Worm (Caenorhabditis elegans) whole organism, L3 larva: ENCODE results near the gene mrpl-44.

Experiments
- aly-2 ChIP-seq: fragments of 150-350 bp; optimal IDR thresholded peaks from 2 replicates; lab custom pipeline; 2014; ENCODE audit warnings: missing biosample characterization, missing genetic modification characterization
- ceh-16 ChIP-seq: sonication (generic microtip); optimal IDR thresholded peaks from 2 replicates; lab custom pipeline; 2017; ENCODE audit warnings: missing biosample characterization, missing genetic modification characterization
- ceh-28 ChIP-seq: fragments of 150-350 bp; optimal IDR thresholded peaks from 2 replicates; lab custom pipeline; 2014; ENCODE audit warnings: missing biosample characterization, missing genetic modification reagents, missing genetic modification characterization
- elt-2 ChIP-seq: sonication (generic microtip); optimal IDR thresholded peaks from 2 replicates; lab custom pipeline; 2016; ENCODE audit warnings: missing genetic modification reagents, mild to moderate bottlenecking, missing genetic modification characterization, missing compliant biosample characterization
- fos-1 ChIP-seq: fragments of 150-350 bp; optimal IDR thresholded peaks from 2 replicates; lab custom pipeline; 2014; ENCODE audit warnings: missing biosample characterization, missing genetic modification characterization
- lin-39 ChIP-seq: fragments of 150-350 bp; optimal IDR thresholded peaks from 2 replicates; lab custom pipeline; 2018; ENCODE audit warnings: missing biosample characterization, missing genetic modification reagents, missing genetic modification characterization
- lsy-12 ChIP-seq: sonication (generic microtip); optimal IDR thresholded peaks from 2 replicates; lab custom pipeline; 2016; ENCODE audit warnings: mild to moderate bottlenecking, missing genetic modification characterization, missing compliant biosample characterization
- mdl-1 ChIP-seq: fragments of 150-350 bp; optimal IDR thresholded peaks from 2 replicates; lab custom pipeline; 2014; ENCODE audit warnings: missing biosample characterization, missing genetic modification characterization
- ztf-11 ChIP-seq: fragments of 150-350 bp; optimal IDR thresholded peaks from 2 replicates; lab custom pipeline; 2014; ENCODE audit warnings: missing biosample characterization, missing genetic modification characterization

ce11 chrIII:9084329-9084728, 4.8 kb downstream of the mrpl-44 start:
- TF ChIP-seq ceh-28 (tag; lab: Kevin White, UChicago) (no peak), ceh-16 (no peak), elt-2 (tag; lab: Kevin White, UChicago) (no peak), mdl-1 (tag; lab: Kevin White, UChicago) (no peak), aly-2 (tag; lab: Kevin White, UChicago) (no peak), ztf-11 (no peak), lsy-12 (tag; lab: Kevin White, UChicago) (no peak), fos-1 (tag; lab: Kevin White, UChicago) (no peak), lin-39 (tag; lab: Kevin White, UChicago) (peak; percentile 94)
